Worm (Caenorhabditis elegans) whole organism, late embryonic: ENCODE results near the gene C06C3.12.

ENCODE experiments used
- ceh-34 ChIP-seq: sonication (generic microtip); optimal IDR thresholded peaks from 2 replicates; lab custom pipeline; 2016; ENCODE audit warnings: mild to moderate bottlenecking, missing genetic modification characterization, missing compliant biosample characterization
- dmd-4 ChIP-seq: sonication (generic microtip); optimal IDR thresholded peaks from 2 replicates; lab custom pipeline; 2016; ENCODE audit warnings: borderline replicate concordance, missing genetic modification characterization, missing compliant biosample characterization
- dve-1 ChIP-seq: sonication (generic microtip); optimal IDR thresholded peaks from 2 replicates; lab custom pipeline; 2017; ENCODE audit warnings: antibody characterized with exemption, mild to moderate bottlenecking, missing genetic modification characterization, missing compliant biosample characterization
- elt-2 ChIP-seq: sonication (generic microtip); optimal IDR thresholded peaks from 2 replicates; lab custom pipeline; 2016; ENCODE audit warnings: missing genetic modification reagents, missing genetic modification characterization, missing compliant biosample characterization
- ets-4 ChIP-seq: sonication (generic microtip); optimal IDR thresholded peaks from 2 replicates; lab custom pipeline; 2016; ENCODE audit warnings: missing genetic modification characterization, missing compliant biosample characterization
- eyg-1 ChIP-seq: sonication (generic microtip); optimal IDR thresholded peaks from 2 replicates; lab custom pipeline; 2016; ENCODE audit warnings: missing genotype, missing genetic modification characterization, missing compliant biosample characterization
- pha-4 ChIP-seq: fragments of 150-350 bp; optimal IDR thresholded peaks from 2 replicates; lab custom pipeline; 2018; ENCODE audit warnings: missing biosample characterization, missing genetic modification reagents, missing genetic modification characterization
- rnt-1 ChIP-seq: sonication (generic microtip); optimal IDR thresholded peaks from 2 replicates; lab custom pipeline; 2016; ENCODE audit warnings: missing genetic modification characterization, missing compliant biosample characterization
- tbx-7 ChIP-seq: sonication (generic microtip); optimal IDR thresholded peaks from 2 replicates; lab custom pipeline; 2016; ENCODE audit warnings: missing genotype, missing genetic modification characterization, missing compliant biosample characterization

DNA sequence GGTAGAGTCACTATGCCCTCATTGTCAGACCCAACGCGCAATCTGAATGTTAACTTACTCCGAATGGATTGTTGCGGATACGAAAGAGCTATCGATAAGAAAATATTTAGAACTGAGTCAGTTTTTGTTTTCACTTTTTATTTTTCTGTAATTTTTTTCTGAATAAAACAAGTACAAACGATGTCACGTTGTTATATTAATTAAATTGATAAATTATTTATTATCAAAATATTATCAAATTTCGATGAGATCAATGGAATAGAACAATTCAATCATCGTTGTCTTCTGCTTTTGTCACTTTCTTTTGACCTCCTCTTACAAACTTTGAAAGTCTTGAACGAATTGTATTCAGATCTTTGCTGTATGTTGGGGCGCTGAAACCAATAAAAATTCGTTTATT lies 32.1 kb downstream of the C06C3.12 start, which contains the start of gene mpz-6:
- no peak for TF ChIP-seq dmd-4 (tag; lab: Kevin White, UChicago)
- no peak for TF ChIP-seq tbx-7 (tag; lab: Kevin White, UChicago)
- TF ChIP-seq ceh-34, result no peak
- TF ChIP-seq pha-4 (tag; lab: Kevin White, UChicago), result no peak
- no peak for TF ChIP-seq rnt-1 (tag; lab: Kevin White, UChicago)
- no peak for TF ChIP-seq elt-2
- no peak for TF ChIP-seq dve-1 (tag; lab: Kevin White, UChicago)
- TF ChIP-seq ets-4 (tag; lab: Kevin White, UChicago), result no peak
- TF ChIP-seq eyg-1 (tag; lab: Kevin White, UChicago), result no peak
